Worm (Caenorhabditis elegans) whole organism, young adult: ENCODE measurements around the gene D2024.1.

Source experiments
- F57C9.4 ChIP-seq: sonication (generic microtip); optimal IDR thresholded peaks from 2 replicates; lab custom pipeline; 2017; ENCODE audit warnings: mild to moderate bottlenecking, missing genetic modification characterization, missing compliant biosample characterization
- K12H6.12 ChIP-seq: fragments of 200-800 bp; sonication (Bioruptor generic); optimal IDR thresholded peaks from 2 replicates; lab custom pipeline; 2018; ENCODE audit warnings: mild to moderate bottlenecking, missing genetic modification characterization, missing compliant biosample characterization
- ama-1 ChIP-seq, 3 experiments: fragments of 150-350 bp in 1 of 3; sonication (generic microtip) in 2 of 3; optimal IDR thresholded peaks; 2 replicates each; lab custom pipeline; 2014 to 2018; ENCODE audit warnings: missing biosample characterization in 2 of 3, missing genetic modification characterization in 2 of 3, missing genetic modification reagents in 2 of 3
- dpl-1 ChIP-seq: fragments of 150-350 bp; optimal IDR thresholded peaks from 2 replicates; lab custom pipeline; 2014; ENCODE audit warnings: missing biosample characterization, missing genetic modification reagents, missing genetic modification characterization
- nfya-1 ChIP-seq: sonication (generic microtip); optimal IDR thresholded peaks from 2 replicates; lab custom pipeline; 2017; ENCODE audit warnings: antibody characterized with exemption, missing compliant biosample characterization, missing genetic modification characterization, borderline replicate concordance; ENCODE audit not compliant: insufficient read depth
- sdz-38 ChIP-seq: sonication (generic microtip); optimal IDR thresholded peaks from 2 replicates; lab custom pipeline; 2016; ENCODE audit warnings: missing genotype, missing genetic modification characterization, missing compliant biosample characterization
- sea-2 ChIP-seq: fragments of 200-800 bp; sonication (Bioruptor generic); IDR thresholded peaks from 2 replicates; pipeline ENCODE4 v1.3.6; 2022; ENCODE audit warnings: missing genetic modification characterization, missing compliant biosample characterization
- snpc-4 ChIP-seq, 5 experiments: fragments of 150-350 bp in 1 of 5; sonication (generic microtip) in 4 of 5; optimal IDR thresholded peaks; 2 replicates each; lab custom pipeline; 2014 to 2018; ENCODE audit warnings: missing genetic modification characterization in 5 of 5, missing biosample characterization in 3 of 5, antibody characterized with exemption in 2 of 5, mild to moderate bottlenecking in 2 of 5, missing compliant biosample characterization in 2 of 5, missing genotype in 2 of 5, moderate library complexity in 2 of 5, missing genetic modification reagents in 1 of 5
- xnd-1 ChIP-seq: sonication (generic microtip); optimal IDR thresholded peaks from 2 replicates; lab custom pipeline; 2016; ENCODE audit warnings: missing genotype, missing genetic modification reagents, missing genetic modification characterization, missing compliant biosample characterization
- ztf-25 ChIP-seq: fragments of 200-800 bp; sonication (Bioruptor generic); IDR thresholded peaks from 2 replicates; pipeline ENCODE4 v1.3.6; 2022; ENCODE audit warnings: missing genetic modification reagents, missing genetic modification characterization, missing compliant biosample characterization

- TF ChIP-seq sea-2 (GFP tag; lab: Robert Waterston, UW), result no peak
- no peak for TF ChIP-seq K12H6.12 (tag; lab: Kevin White, UChicago)
- no peak for TF ChIP-seq dpl-1 (GFP tag; lab: Kevin White, UChicago)
- no peak for TF ChIP-seq sdz-38 (tag; lab: Kevin White, UChicago)
- TF ChIP-seq F57C9.4 (tag; lab: Kevin White, UChicago), result no peak
- TF ChIP-seq nfya-1 (tag; lab: Kevin White, UChicago), result no peak
- no peak for TF ChIP-seq xnd-1 (tag; lab: Kevin White, UChicago)
- no peak for TF ChIP-seq snpc-4 (GFP tag; optimal IDR thresholded peaks at IDR 0.05; lab: Kevin White, UChicago)
- TF ChIP-seq snpc-4 (tag; optimal IDR thresholded peaks at IDR 0.05; lab: Kevin White, UChicago), result no peak
- no peak for TF ChIP-seq ztf-25
- no peak for TF ChIP-seq ama-1 (optimal IDR thresholded peaks at IDR 0.05; lab: Kevin White, UChicago)
- no peak for TF ChIP-seq ama-1 (GFP tag; optimal IDR thresholded peaks at IDR 0.05; lab: Kevin White, UChicago)
Measured at ce11 chrIV:7230935-7231334, 16.4 kb upstream of the D2024.1 start, which contains the start of gene D2024.4.
